Worm (Caenorhabditis elegans) whole organism, L2 larva: ENCODE results near the gene nhx-4.

ENCODE experiments used
- ZK546.5 ChIP-seq: sonication (generic microtip); optimal IDR thresholded peaks from 2 replicates; lab custom pipeline; 2017; ENCODE audit warnings: missing biosample characterization, missing genetic modification characterization
- lin-39 ChIP-seq: fragments of 150-350 bp; optimal IDR thresholded peaks from 2 replicates; lab custom pipeline; 2014; ENCODE audit warnings: missing biosample characterization, missing genetic modification reagents, missing genetic modification characterization
- nhr-21 ChIP-seq: fragments of 150-350 bp; optimal IDR thresholded peaks from 2 replicates; lab custom pipeline; 2014; ENCODE audit warnings: missing biosample characterization, missing genetic modification characterization
- snpc-4 ChIP-seq: fragments of 150-350 bp; optimal IDR thresholded peaks from 2 replicates; lab custom pipeline; 2014; ENCODE audit warnings: missing biosample characterization, missing genetic modification characterization
- unc-55 ChIP-seq: fragments of 150-350 bp; sonication (generic microtip); optimal IDR thresholded peaks from 3 replicates; lab custom pipeline; 2014; ENCODE audit warnings: missing biosample characterization, missing genetic modification reagents, missing genetic modification characterization
- ztf-4 ChIP-seq: fragments of 150-350 bp; optimal IDR thresholded peaks from 2 replicates; lab custom pipeline; 2014; ENCODE audit warnings: missing biosample characterization, missing genetic modification characterization

DNA sequence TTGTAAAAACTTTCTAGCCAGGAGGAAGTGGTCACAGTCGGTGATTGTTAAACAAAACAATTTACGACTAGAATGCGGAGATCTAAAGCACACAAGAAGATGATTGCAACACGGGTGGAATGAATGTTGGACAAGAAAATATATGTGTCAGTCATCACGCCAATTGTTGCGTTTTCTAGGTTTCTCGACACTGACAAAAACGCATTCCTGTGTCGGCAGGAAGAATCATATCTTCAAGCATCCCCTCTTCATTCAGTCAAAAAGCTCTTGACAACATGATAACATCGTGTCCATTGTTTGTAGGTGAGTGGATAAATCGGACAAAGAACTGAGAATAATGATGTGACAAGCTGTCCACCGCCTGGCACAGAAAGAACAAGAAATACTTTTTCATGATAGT, 45.4 kb downstream of the nhx-4 start:
- TF ChIP-seq ztf-4 (tag; lab: Kevin White, UChicago) (no peak), nhr-21 (tag; lab: Kevin White, UChicago) (no peak), ZK546.5 (tag; lab: Kevin White, UChicago) (no peak), unc-55 (GFP tag; lab: Kevin White, UChicago) (no peak), lin-39 (no peak), snpc-4 (no peak)
